Worm (Caenorhabditis elegans): ENCODE measurements around the gene F55A11.11.
A peak's percentile ranks its signal among the peaks of the same experiment; 100 is the strongest.

F55A11.11 gene

DNA sequence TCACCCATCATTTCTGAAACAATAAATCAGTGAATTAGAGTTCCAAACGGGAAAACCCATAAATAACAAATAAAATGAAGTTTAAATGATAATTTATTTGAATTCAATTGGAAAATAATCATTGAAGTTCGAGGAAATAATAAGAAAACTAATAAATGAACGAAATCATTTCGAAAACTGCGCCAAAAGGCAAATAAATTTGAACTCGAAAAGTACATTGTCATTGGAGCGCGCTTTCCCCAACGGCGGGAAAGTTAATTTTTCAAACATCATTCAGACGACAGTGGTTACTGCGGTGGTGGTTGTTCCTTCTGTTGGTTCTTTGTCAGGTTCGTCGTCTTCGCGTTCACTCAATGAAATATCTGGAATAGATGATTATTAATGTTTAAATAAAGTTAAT, 49.5 kb upstream of the F55A11.11 start, which contains the start of gene npp-22:
Gene npp-22, minus strand, starts transcription at position 13 of the 400 bp plus-strand sequence.
- peak; percentile 10 for TF ChIP-seq elt-2 (tag; optimal IDR thresholded peaks at IDR 0.05)
- no peak for TF ChIP-seq nhr-76 (tag; optimal IDR thresholded peaks at IDR 0.05)
- peak; percentile 80 for TF ChIP-seq lin-15B (tag; optimal IDR thresholded peaks at IDR 0.05)
- peak; percentile 42 for TF ChIP-seq egl-5 (tag; optimal IDR thresholded peaks at IDR 0.05)
- peak; percentile 50 for TF ChIP-seq nhr-25 (tag; optimal IDR thresholded peaks at IDR 0.05)
- TF ChIP-seq snpc-4 (tag; optimal IDR thresholded peaks at IDR 0.05), result peak; percentile 69
- peak; percentile 51 for TF ChIP-seq daf-12 (tag; optimal IDR thresholded peaks at IDR 0.05)
- TF ChIP-seq nfya-1 (tag; optimal IDR thresholded peaks at IDR 0.05; ENCODE audit: insufficient read depth), result peak; percentile 67
- TF ChIP-seq jun-1 (tag; optimal IDR thresholded peaks at IDR 0.05), result no peak
- TF ChIP-seq mdl-1 (tag; optimal IDR thresholded peaks at IDR 0.05), result no peak
- TF ChIP-seq unc-62 (GFP tag; optimal IDR thresholded peaks at IDR 0.05), result no peak
- peak; percentile 73 for TF ChIP-seq nhr-23 (tag; optimal IDR thresholded peaks at IDR 0.05)

DNA sequence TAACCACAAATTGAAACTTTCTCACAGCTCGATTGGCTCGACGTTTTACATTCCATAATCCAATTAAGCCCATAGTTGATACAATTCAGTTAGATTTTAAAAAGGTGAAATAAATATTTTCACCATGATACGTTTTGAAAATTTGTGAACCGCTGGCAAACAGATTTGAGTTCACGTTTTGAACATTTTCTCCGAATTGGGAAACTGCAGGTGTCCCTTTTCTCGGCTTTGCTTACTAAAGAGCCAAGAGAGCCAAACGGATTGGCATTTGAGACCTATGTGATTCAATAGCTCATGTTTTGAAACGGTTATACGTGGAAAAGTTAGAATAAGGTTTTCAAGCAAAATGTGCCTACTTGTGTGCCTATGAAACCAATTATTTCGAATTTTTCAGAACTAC, 46.1 kb upstream of the F55A11.11 start, which contains the start of gene spe-42:
Gene spe-42, minus strand, starts transcription at position 101 of the 400 bp plus-strand sequence.
- TF ChIP-seq zag-1 (tag; optimal IDR thresholded peaks at IDR 0.05) (no peak), nhr-67 (tag; optimal IDR thresholded peaks at IDR 0.05) (no peak), lin-15B (tag; optimal IDR thresholded peaks at IDR 0.05) (no peak), skn-1 (tag; optimal IDR thresholded peaks at IDR 0.05) (no peak)

DNA sequence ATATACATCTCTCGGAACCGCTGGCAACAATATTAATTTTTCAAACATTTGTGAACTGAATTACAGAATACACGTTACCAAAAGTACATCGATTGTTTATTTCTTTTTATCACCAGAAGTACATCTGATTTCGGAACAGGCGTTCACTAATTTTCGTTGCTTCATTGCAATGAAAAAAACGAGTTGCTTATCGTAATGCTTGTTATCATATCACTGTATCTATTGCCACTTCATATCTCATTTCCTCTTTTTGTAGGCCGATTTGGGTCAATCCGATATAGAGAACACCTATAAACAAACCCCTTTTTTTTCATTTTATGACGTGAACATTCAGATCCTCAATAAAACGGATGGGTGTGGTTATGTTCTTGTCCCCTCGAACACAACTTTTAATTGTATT, 45.6 kb upstream of the F55A11.11 start:
- TF ChIP-seq nhr-23 (tag; optimal IDR thresholded peaks at IDR 0.05) (peak; percentile 39), elt-3 (tag; optimal IDR thresholded peaks at IDR 0.05) (peak in 2 of 3 experiments; percentile 59 to 75), daf-12 (tag; optimal IDR thresholded peaks at IDR 0.05) (no peak), elt-2 (tag; optimal IDR thresholded peaks at IDR 0.05) (no peak)

DNA sequence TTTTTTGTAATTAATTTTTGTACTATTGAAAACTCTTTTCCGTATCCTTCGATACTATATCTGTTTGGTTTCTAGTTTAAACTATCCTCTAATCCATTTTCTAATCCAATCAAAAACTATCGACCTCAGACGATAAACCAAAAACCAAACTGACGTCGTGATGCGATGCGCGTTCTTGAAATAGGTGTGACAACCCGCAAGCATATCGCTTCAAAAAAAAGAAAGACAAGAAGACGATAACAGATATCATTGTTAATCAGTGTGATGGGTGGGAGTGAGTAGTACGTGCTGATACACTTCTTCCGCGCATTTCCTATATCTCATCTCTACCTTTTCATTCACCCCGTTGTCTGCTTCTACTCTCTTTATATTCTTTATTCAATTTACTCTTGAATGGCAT, 43.1 kb upstream of the F55A11.11 start, which contains the start of gene T04F3.1:
Gene T04F3.1, plus strand, starts transcription at position 246 of the 400 bp plus-strand sequence.
- TF ChIP-seq nhr-25 (tag; optimal IDR thresholded peaks at IDR 0.05) (peak; percentile 33), skn-1 (tag; optimal IDR thresholded peaks at IDR 0.05) (no peak), fkh-10 (GFP tag; optimal IDR thresholded peaks at IDR 0.05) (no peak), nhr-43 (tag; optimal IDR thresholded peaks at IDR 0.05; ENCODE audit: poor library complexity, severe bottlenecking) (peak; percentile 56), nhr-23 (tag; optimal IDR thresholded peaks at IDR 0.05) (peak; percentile 27), elt-3 (tag; optimal IDR thresholded peaks at IDR 0.05) (peak in 2 of 3 experiments; percentile 15 to 84), egl-27 (tag; optimal IDR thresholded peaks at IDR 0.05) (no peak), R02D3.7 (tag; optimal IDR thresholded peaks at IDR 0.05) (no peak)

DNA sequence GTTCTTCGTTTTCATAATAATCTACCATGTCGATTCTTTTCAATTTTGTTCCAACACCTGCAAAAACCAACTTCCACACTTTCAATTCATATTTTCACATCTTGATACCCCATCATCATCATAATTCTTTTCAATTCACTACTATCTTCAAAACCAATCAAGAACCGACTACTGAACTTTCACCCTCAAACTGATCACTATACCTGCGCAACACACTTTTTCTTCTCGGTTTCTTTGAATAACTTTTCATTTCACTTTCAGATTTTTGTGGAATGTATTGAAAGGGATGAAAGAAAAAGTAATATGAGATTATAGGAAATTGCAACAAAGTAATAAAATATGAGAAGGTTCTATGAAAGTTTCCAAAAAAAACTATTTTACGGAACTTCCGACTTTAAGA, 41.9 kb upstream of the F55A11.11 start:
- TF ChIP-seq pha-4 (tag; optimal IDR thresholded peaks at IDR 0.05) (no peak), nhr-67 (tag; optimal IDR thresholded peaks at IDR 0.05) (no peak), daf-12 (tag; optimal IDR thresholded peaks at IDR 0.05) (no peak), nhr-11 (tag; optimal IDR thresholded peaks at IDR 0.05) (no peak), nhr-23 (tag; optimal IDR thresholded peaks at IDR 0.05) (no peak), lsy-12 (tag; optimal IDR thresholded peaks at IDR 0.05) (no peak)

DNA sequence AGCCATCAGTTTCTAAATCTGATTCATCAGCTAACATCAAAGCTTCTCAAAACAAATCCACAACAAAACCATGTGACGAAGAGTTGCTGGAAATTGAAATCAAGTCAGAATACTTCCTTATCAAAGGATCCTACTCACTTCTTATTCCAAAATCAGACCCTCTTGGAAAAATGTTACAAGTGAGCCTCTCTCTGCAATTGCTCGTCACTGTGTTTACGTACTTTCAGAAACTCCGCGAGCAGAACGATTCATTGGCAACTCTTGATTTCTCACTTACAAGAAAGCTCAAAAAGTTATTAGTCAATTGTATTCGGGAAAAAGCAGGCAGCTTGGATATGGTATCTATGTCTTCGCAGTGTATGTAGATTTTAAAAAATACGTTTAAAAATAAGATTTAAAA, 31.5 kb upstream of the F55A11.11 start:
- TF ChIP-seq nhr-12 (tag; optimal IDR thresholded peaks at IDR 0.05), result no peak

DNA sequence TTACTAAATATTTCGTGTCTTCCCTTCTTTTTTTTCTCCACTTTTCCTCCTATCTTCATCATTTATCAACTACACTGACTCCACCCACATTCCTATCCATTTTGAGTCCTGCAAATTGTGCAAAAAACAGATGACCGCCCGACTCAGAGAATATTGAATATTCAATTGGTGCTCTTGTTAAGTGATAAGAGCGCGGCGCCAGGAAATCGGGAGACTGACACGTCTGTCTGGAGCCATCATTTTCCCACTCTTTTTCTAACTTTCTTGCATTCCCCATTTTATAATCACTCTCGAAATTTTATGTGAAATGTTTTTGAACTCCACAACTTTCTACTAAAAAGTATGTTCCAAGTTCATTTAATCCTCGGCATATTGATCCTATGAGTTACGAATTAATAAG, 27.1 kb upstream of the F55A11.11 start:
- TF ChIP-seq eor-1 (tag; optimal IDR thresholded peaks at IDR 0.05) (no peak), pqm-1 (tag; optimal IDR thresholded peaks at IDR 0.05) (peak; percentile 7), elt-2 (tag; optimal IDR thresholded peaks at IDR 0.05) (peak; percentile 64)

DNA sequence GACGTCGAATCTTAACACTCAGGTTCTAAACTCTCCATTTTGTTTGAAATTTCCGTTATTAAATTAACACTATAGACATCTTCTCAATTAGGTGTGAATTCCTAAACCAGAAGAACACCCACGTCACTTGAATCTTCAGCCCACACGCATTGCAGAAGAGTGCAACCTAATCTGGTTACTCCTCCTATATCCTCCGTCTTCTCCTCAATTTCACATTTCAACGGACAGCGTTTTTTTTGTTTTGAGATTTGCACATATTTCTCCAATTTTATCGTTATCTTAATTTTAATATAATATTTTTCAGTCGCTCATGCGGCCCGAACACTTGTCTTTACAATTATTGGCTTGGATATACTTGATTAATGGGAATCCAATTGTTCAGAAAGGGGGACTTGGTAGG, 25.6 kb upstream of the F55A11.11 start, which contains the start of gene smoc-1:
Gene smoc-1, plus strand, starts transcription at position 301 of the 400 bp plus-strand sequence.
- TF ChIP-seq unc-62 (GFP tag; optimal IDR thresholded peaks at IDR 0.05) (no peak), ceh-9 (tag; optimal IDR thresholded peaks at IDR 0.05) (no peak), nhr-67 (tag; optimal IDR thresholded peaks at IDR 0.05) (no peak), fos-1 (tag; optimal IDR thresholded peaks at IDR 0.05) (no peak), sea-2 (GFP tag; optimal IDR thresholded peaks at IDR 0.05) (no peak), nhr-23 (tag; optimal IDR thresholded peaks at IDR 0.05) (no peak), ZK546.5 (tag; optimal IDR thresholded peaks at IDR 0.05) (no peak), lin-39 (tag; optimal IDR thresholded peaks at IDR 0.05) (no peak), zag-1 (tag; optimal IDR thresholded peaks at IDR 0.05) (no peak), nhr-12 (tag; optimal IDR thresholded peaks at IDR 0.05) (no peak), snpc-4 (tag; optimal IDR thresholded peaks at IDR 0.05) (no peak), jun-1 (tag; optimal IDR thresholded peaks at IDR 0.05) (no peak), ztf-11 (tag; optimal IDR thresholded peaks at IDR 0.05) (no peak), elt-3 (tag; optimal IDR thresholded peaks at IDR 0.05) (no peak), nfya-1 (tag; optimal IDR thresholded peaks at IDR 0.05; ENCODE audit: insufficient read depth) (no peak), aly-2 (tag; optimal IDR thresholded peaks at IDR 0.05) (no peak)

Measured in whole organism, L3 larva.